In the genomic region with DNA sequence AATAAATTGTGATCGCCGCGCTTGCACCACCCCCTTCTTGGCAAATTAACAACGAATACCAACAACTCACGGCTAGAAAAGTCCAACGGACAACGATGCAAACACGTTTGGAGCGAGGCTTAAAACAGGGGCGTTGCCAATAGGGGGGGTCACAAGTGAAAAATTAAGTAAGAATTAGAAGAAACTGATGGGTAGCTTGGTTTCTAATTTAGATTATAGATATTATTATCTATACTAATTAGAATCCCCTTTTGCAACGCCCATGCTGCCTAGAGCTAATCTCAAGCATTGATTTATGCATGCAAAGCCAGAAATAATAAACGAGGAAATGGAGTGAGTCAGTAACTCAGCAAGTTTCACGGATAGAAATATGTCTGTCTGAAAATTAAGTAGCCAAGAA, we compare ENCODE assay signal across 1 fruit fly cellular context.
TF ChIP-seq lines count a peak whose summit lies in the region.

No protein-coding gene starts in this region.

TF ChIP-seq in whole organism, embryonic, 481 proteins besides CTCF, POLR2A, EP300 and RAD21 (continued from another document and continues in another):
- no peak for TF ChIP-seq h (optimal IDR thresholded peaks at IDR 0.05; lab: Kevin White, UChicago)
- peak; percentile 53 for TF ChIP-seq D19A (tag; optimal IDR thresholded peaks at IDR 0.05; lab: Kevin White, UChicago)
- TF ChIP-seq CG7745 (tag; optimal IDR thresholded peaks at IDR 0.05; lab: Kevin White, UChicago) = no peak
- peak; percentile 58 for TF ChIP-seq ems (GFP tag; optimal IDR thresholded peaks at IDR 0.05; lab: Kevin White, UChicago)
- TF ChIP-seq CG4707 (GFP tag; optimal IDR thresholded peaks at IDR 0.05; lab: Kevin White, UChicago) = peak; percentile 6
- TF ChIP-seq pum (GFP tag; optimal IDR thresholded peaks at IDR 0.05; lab: Kevin White, UChicago) = no peak
- peak; percentile 81 for TF ChIP-seq CG7839 (tag; optimal IDR thresholded peaks at IDR 0.05; lab: Kevin White, UChicago)
- peak; percentile 81 for TF ChIP-seq CG43689 (GFP tag; IDR thresholded peaks at IDR 0.05; lab: Robert Waterston, UW)
- TF ChIP-seq Gsc (GFP tag; IDR thresholded peaks at IDR 0.05; lab: Robert Waterston, UW) = no peak
- TF ChIP-seq Elba2 (GFP tag; optimal IDR thresholded peaks at IDR 0.05; lab: Kevin White, UChicago) = no peak
- TF ChIP-seq CG16779 (GFP tag; IDR thresholded peaks at IDR 0.05; lab: Robert Waterston, UW) = peak; percentile 79
- peak; percentile 85 for TF ChIP-seq sob (GFP tag; IDR thresholded peaks at IDR 0.05; lab: Robert Waterston, UW)
- TF ChIP-seq CG4820 (GFP tag; optimal IDR thresholded peaks at IDR 0.05; lab: Kevin White, UChicago) = peak; percentile 48
- TF ChIP-seq tna (GFP tag; IDR thresholded peaks at IDR 0.05; lab: Robert Waterston, UW; ENCODE audit: partially characterized antibody) = no peak
- peak; percentile 17 for TF ChIP-seq CG11723 (GFP tag; optimal IDR thresholded peaks at IDR 0.05; lab: Kevin White, UChicago)
- no peak for TF ChIP-seq CG10431 (GFP tag; optimal IDR thresholded peaks at IDR 0.05; lab: Kevin White, UChicago)
- TF ChIP-seq ham (GFP tag; IDR thresholded peaks at IDR 0.05; lab: Robert Waterston, UW) = no peak
- TF ChIP-seq eyg (GFP tag; optimal IDR thresholded peaks at IDR 0.05; lab: Kevin White, UChicago) = no peak
- TF ChIP-seq unc-4 (GFP tag; IDR thresholded peaks at IDR 0.05; lab: Robert Waterston, UW; ENCODE audit: partially characterized antibody) = no peak
- TF ChIP-seq CG16813 (GFP tag; IDR thresholded peaks at IDR 0.05; lab: Robert Waterston, UW; ENCODE audit: partially characterized antibody) = no peak
- TF ChIP-seq CG15073 (GFP tag; optimal IDR thresholded peaks at IDR 0.05; lab: Kevin White, UChicago) = no peak
- TF ChIP-seq E2f2 (GFP tag; IDR thresholded peaks at IDR 0.05; lab: Robert Waterston, UW) = peak; percentile 55
- TF ChIP-seq MBD-R2 (GFP tag; IDR thresholded peaks at IDR 0.05; lab: Robert Waterston, UW) = peak; percentile 50; the same call in 1 of the 2 replicates
- TF ChIP-seq CG11695 (GFP tag; IDR thresholded peaks at IDR 0.05; lab: Robert Waterston, UW) = peak; percentile 82
- TF ChIP-seq E2f1 (GFP tag; IDR thresholded peaks at IDR 0.05; lab: Robert Waterston, UW) = peak; percentile 78
- TF ChIP-seq GATAe (GFP tag; conservative IDR thresholded peaks at IDR 0.05; lab: Robert Waterston, UW) = no peak
- peak; percentile 23 for TF ChIP-seq Jarid2 (GFP tag; optimal IDR thresholded peaks at IDR 0.05; lab: Kevin White, UChicago)
- TF ChIP-seq org-1 (GFP tag; optimal IDR thresholded peaks at IDR 0.05; lab: Kevin White, UChicago) = peak; percentile 53
- no peak for TF ChIP-seq kni (GFP tag; optimal IDR thresholded peaks at IDR 0.05; lab: Kevin White, UChicago)
- TF ChIP-seq CG31365 (tag; optimal IDR thresholded peaks at IDR 0.05; lab: Kevin White, UChicago) = no peak
- TF ChIP-seq CG18262 (tag; optimal IDR thresholded peaks at IDR 0.05; lab: Kevin White, UChicago) = peak; percentile 66
- no peak for TF ChIP-seq maf-S (GFP tag; optimal IDR thresholded peaks at IDR 0.05; lab: Kevin White, UChicago)
- peak; percentile 48 for TF ChIP-seq tio (GFP tag; optimal IDR thresholded peaks at IDR 0.05; lab: Kevin White, UChicago)
- peak; percentile 81 for TF ChIP-seq sisA (GFP tag; IDR thresholded peaks at IDR 0.05; lab: Robert Waterston, UW)
- TF ChIP-seq stc (GFP tag; IDR thresholded peaks at IDR 0.05; lab: Robert Waterston, UW) = peak; percentile 74
- no peak for TF ChIP-seq cad (GFP tag; optimal IDR thresholded peaks at IDR 0.05; lab: Kevin White, UChicago)
- TF ChIP-seq Scr (GFP tag; IDR thresholded peaks at IDR 0.05; lab: Robert Waterston, UW; ENCODE audit: partially characterized antibody) = no peak
- peak; percentile 84 for TF ChIP-seq row (GFP tag; IDR thresholded peaks at IDR 0.05; lab: Robert Waterston, UW)
- TF ChIP-seq Rx (GFP tag; IDR thresholded peaks at IDR 0.05; lab: Robert Waterston, UW) = peak; percentile 73
- no peak for TF ChIP-seq psq (GFP tag; optimal IDR thresholded peaks at IDR 0.05; lab: Kevin White, UChicago)
- TF ChIP-seq CG8089 (GFP tag; optimal IDR thresholded peaks at IDR 0.05; lab: Kevin White, UChicago) = no peak
- TF ChIP-seq CG16815 (GFP tag; optimal IDR thresholded peaks at IDR 0.05; lab: Kevin White, UChicago) = peak; percentile 10
- peak; percentile 52 for TF ChIP-seq CG5245 (GFP tag; optimal IDR thresholded peaks at IDR 0.05; lab: Kevin White, UChicago)
- TF ChIP-seq lab (GFP tag; optimal IDR thresholded peaks at IDR 0.05; lab: Kevin White, UChicago) = peak; percentile 86
- peak; percentile 0 for TF ChIP-seq CG1647 (GFP tag; optimal IDR thresholded peaks at IDR 0.05; lab: Kevin White, UChicago)
- TF ChIP-seq ci (GFP tag; IDR thresholded peaks at IDR 0.05; lab: Robert Waterston, UW) = peak; percentile 88
- TF ChIP-seq jumu (GFP tag; optimal IDR thresholded peaks at IDR 0.05; lab: Kevin White, UChicago) = no peak
- TF ChIP-seq Dip3 (GFP tag; optimal IDR thresholded peaks at IDR 0.05; lab: Kevin White, UChicago) = peak; percentile 40
- peak; percentile 15 for TF ChIP-seq CG31388 (GFP tag; optimal IDR thresholded peaks at IDR 0.05; lab: Kevin White, UChicago)
- peak; percentile 75 for TF ChIP-seq CG6272 (GFP tag; IDR thresholded peaks at IDR 0.05; lab: Robert Waterston, UW)
- TF ChIP-seq ato (GFP tag; IDR thresholded peaks at IDR 0.05; lab: Robert Waterston, UW; ENCODE audit: partially characterized antibody) = no peak
- TF ChIP-seq CG4424 (GFP tag; optimal IDR thresholded peaks at IDR 0.05; lab: Kevin White, UChicago) = peak; percentile 64
- TF ChIP-seq lmd (GFP tag; IDR thresholded peaks at IDR 0.05; lab: Robert Waterston, UW) = peak; percentile 88
- peak; percentile 80 for TF ChIP-seq unpg (GFP tag; optimal IDR thresholded peaks at IDR 0.05; lab: Kevin White, UChicago)
- no peak for TF ChIP-seq CG7271 (tag; optimal IDR thresholded peaks at IDR 0.05; lab: Kevin White, UChicago)
- TF ChIP-seq CG12104 (GFP tag; optimal IDR thresholded peaks at IDR 0.05; lab: Kevin White, UChicago) = peak; percentile 42
- no peak for TF ChIP-seq CG14965 (GFP tag; optimal IDR thresholded peaks at IDR 0.05; lab: Kevin White, UChicago; ENCODE audit: borderline replicate concordance)
- no peak for TF ChIP-seq CG15696 (tag; optimal IDR thresholded peaks at IDR 0.05; lab: Kevin White, UChicago)
- TF ChIP-seq Abd-B (GFP tag; optimal IDR thresholded peaks at IDR 0.05; lab: Kevin White, UChicago) = peak; percentile 53
- no peak for TF ChIP-seq Doc2 (GFP tag; IDR thresholded peaks at IDR 0.05; lab: Robert Waterston, UW)
- no peak for TF ChIP-seq HLHmδ (GFP tag; optimal IDR thresholded peaks at IDR 0.05; lab: Kevin White, UChicago)
- peak; percentile 93 for TF ChIP-seq CG11696 (GFP tag; IDR thresholded peaks at IDR 0.05; lab: Robert Waterston, UW)
- peak; percentile 79 for TF ChIP-seq PHDP (tag; optimal IDR thresholded peaks at IDR 0.05; lab: Kevin White, UChicago)
- TF ChIP-seq da (GFP tag; optimal IDR thresholded peaks at IDR 0.05; lab: Kevin White, UChicago) = no peak
- no peak for TF ChIP-seq pan (optimal IDR thresholded peaks at IDR 0.05; lab: Kevin White, UChicago)
- TF ChIP-seq pan (GFP tag; optimal IDR thresholded peaks at IDR 0.05 in 1 of 2, IDR thresholded peaks at IDR 0.05 in 1 of 2) = peak in 1 of 2 experiments; percentile 91
- TF ChIP-seq CG11398 (GFP tag; optimal IDR thresholded peaks at IDR 0.05; lab: Kevin White, UChicago) = no peak
- TF ChIP-seq CG3726 (GFP tag; IDR thresholded peaks at IDR 0.05; lab: Robert Waterston, UW) = peak; percentile 66; the same call in 1 of the 3 replicates
- TF ChIP-seq CG2129 (GFP tag; IDR thresholded peaks at IDR 0.05; lab: Robert Waterston, UW; ENCODE audit: partially characterized antibody) = no peak
- TF ChIP-seq Nf-YC (tag; optimal IDR thresholded peaks at IDR 0.05; lab: Kevin White, UChicago) = peak; percentile 17
- TF ChIP-seq CG2120 (GFP tag; optimal IDR thresholded peaks at IDR 0.05; lab: Kevin White, UChicago) = peak; percentile 79
- peak; percentile 67 for TF ChIP-seq cas (GFP tag; IDR thresholded peaks at IDR 0.05; lab: Robert Waterston, UW)
- no peak for TF ChIP-seq Stat92E (GFP tag; optimal IDR thresholded peaks at IDR 0.05; lab: Kevin White, UChicago)
- no peak for TF ChIP-seq Lpt (GFP tag; optimal IDR thresholded peaks at IDR 0.05; lab: Kevin White, UChicago)
- TF ChIP-seq MTF-1 (GFP tag; optimal IDR thresholded peaks at IDR 0.05; lab: Kevin White, UChicago; ENCODE audit: borderline replicate concordance) = peak; percentile 55
- no peak for TF ChIP-seq slp2 (GFP tag; optimal IDR thresholded peaks at IDR 0.05; lab: Kevin White, UChicago)
- TF ChIP-seq bowl (GFP tag; IDR thresholded peaks at IDR 0.05; lab: Robert Waterston, UW) = peak; percentile 69
- no peak for TF ChIP-seq Neu2 (GFP tag; optimal IDR thresholded peaks at IDR 0.05; lab: Kevin White, UChicago; ENCODE audit: borderline replicate concordance)
- TF ChIP-seq sd (tag; optimal IDR thresholded peaks at IDR 0.05; lab: Kevin White, UChicago) = peak; percentile 48
- peak; percentile 54 for TF ChIP-seq salm (tag; optimal IDR thresholded peaks at IDR 0.05; lab: Kevin White, UChicago)
- peak; percentile 80 for TF ChIP-seq ara (GFP tag; IDR thresholded peaks at IDR 0.05; lab: Robert Waterston, UW)
- peak; percentile 86 for TF ChIP-seq sens (GFP tag; lab: Kevin White, UChicago)
- peak; percentile 83 for TF ChIP-seq Dbx (GFP tag; IDR thresholded peaks at IDR 0.05; lab: Robert Waterston, UW)
- TF ChIP-seq NC2β (GFP tag; optimal IDR thresholded peaks at IDR 0.05; lab: Kevin White, UChicago) = no peak
- no peak for TF ChIP-seq Lim3 (GFP tag; IDR thresholded peaks at IDR 0.05; lab: Robert Waterston, UW)
- TF ChIP-seq B-H2 (GFP tag; optimal IDR thresholded peaks at IDR 0.05; lab: Kevin White, UChicago) = no peak
- TF ChIP-seq gce (GFP tag; IDR thresholded peaks at IDR 0.05; lab: Robert Waterston, UW) = peak; percentile 73; the same call in 1 of the 3 replicates
- peak; percentile 69 for TF ChIP-seq CG12155 (GFP tag; optimal IDR thresholded peaks at IDR 0.05; lab: Kevin White, UChicago)
- peak; percentile 82 for TF ChIP-seq gem (tag; optimal IDR thresholded peaks at IDR 0.05; lab: Kevin White, UChicago)
- TF ChIP-seq CG7928 (GFP tag; optimal IDR thresholded peaks at IDR 0.05; lab: Kevin White, UChicago) = no peak
- no peak for TF ChIP-seq shn (GFP tag; optimal IDR thresholded peaks at IDR 0.05; lab: Kevin White, UChicago)
- TF ChIP-seq CG6175 (GFP tag; IDR thresholded peaks at IDR 0.05; lab: Robert Waterston, UW) = peak; percentile 67; the same call in 1 of the 3 replicates
- peak; percentile 89 for TF ChIP-seq CG14441 (GFP tag; IDR thresholded peaks at IDR 0.05; lab: Robert Waterston, UW)
- TF ChIP-seq CG34376 (GFP tag; optimal IDR thresholded peaks at IDR 0.05; lab: Kevin White, UChicago) = peak; percentile 23
- TF ChIP-seq vnd (GFP tag; IDR thresholded peaks at IDR 0.05; lab: Robert Waterston, UW; ENCODE audit: partially characterized antibody) = no peak
- TF ChIP-seq Sox102F (GFP tag; optimal IDR thresholded peaks at IDR 0.05; lab: Kevin White, UChicago) = peak; percentile 76
- peak; percentile 73 for TF ChIP-seq CG8924 (tag; optimal IDR thresholded peaks at IDR 0.05; lab: Kevin White, UChicago)
- TF ChIP-seq dmrt11E (tag; optimal IDR thresholded peaks at IDR 0.05; lab: Kevin White, UChicago) = peak; percentile 4
- TF ChIP-seq pb (GFP tag; optimal IDR thresholded peaks at IDR 0.05; lab: Kevin White, UChicago) = no peak
- TF ChIP-seq CG32772 (GFP tag; IDR thresholded peaks at IDR 0.05; lab: Robert Waterston, UW) = peak; percentile 76
- TF ChIP-seq Hr39 (optimal IDR thresholded peaks at IDR 0.05; lab: Kevin White, UChicago) = no peak
- peak; percentile 76 for TF ChIP-seq Vsx1 (GFP tag; optimal IDR thresholded peaks at IDR 0.05; lab: Kevin White, UChicago)
- TF ChIP-seq CG17359 (tag; optimal IDR thresholded peaks at IDR 0.05; lab: Kevin White, UChicago) = peak; percentile 78
- peak; percentile 89 for TF ChIP-seq Ada2b (GFP tag; IDR thresholded peaks at IDR 0.05; lab: Robert Waterston, UW)
- TF ChIP-seq grau (tag; optimal IDR thresholded peaks at IDR 0.05; lab: Kevin White, UChicago) = peak; percentile 80
- peak; percentile 74 for TF ChIP-seq CG3281 (GFP tag; optimal IDR thresholded peaks at IDR 0.05; lab: Kevin White, UChicago)
- TF ChIP-seq CG7786 (GFP tag; optimal IDR thresholded peaks at IDR 0.05; lab: Kevin White, UChicago) = peak; percentile 28
- peak in 1 of 3 experiments; percentile 5 for TF ChIP-seq lola (GFP tag; optimal IDR thresholded peaks at IDR 0.05; lab: Kevin White, UChicago)
- no peak for TF ChIP-seq repo (GFP tag; optimal IDR thresholded peaks at IDR 0.05; lab: Kevin White, UChicago)
- peak; percentile 69; the same call in 1 of the 2 replicates for TF ChIP-seq aop (GFP tag; IDR thresholded peaks at IDR 0.05; lab: Robert Waterston, UW)
- no peak for TF ChIP-seq Lhr (GFP tag; optimal IDR thresholded peaks at IDR 0.05; lab: Kevin White, UChicago)
- peak; percentile 10 for TF ChIP-seq CG16863 (GFP tag; optimal IDR thresholded peaks at IDR 0.05; lab: Kevin White, UChicago)
- TF ChIP-seq CkIIα-i1 (GFP tag; IDR thresholded peaks at IDR 0.05; lab: Robert Waterston, UW) = no peak
- peak; percentile 72 for TF ChIP-seq CG13296 (GFP tag; optimal IDR thresholded peaks at IDR 0.05; lab: Kevin White, UChicago)
- peak; percentile 19 for TF ChIP-seq kah (GFP tag; optimal IDR thresholded peaks at IDR 0.05; lab: Kevin White, UChicago)
- peak; percentile 73 for TF ChIP-seq Xbp1 (GFP tag; optimal IDR thresholded peaks at IDR 0.05; lab: Kevin White, UChicago)
- TF ChIP-seq fd3F (GFP tag; optimal IDR thresholded peaks at IDR 0.05; lab: Kevin White, UChicago) = peak; percentile 77
- peak; percentile 78 for TF ChIP-seq CG13424 (tag; optimal IDR thresholded peaks at IDR 0.05; lab: Kevin White, UChicago)
- TF ChIP-seq BtbVII (GFP tag; optimal IDR thresholded peaks at IDR 0.05; lab: Kevin White, UChicago) = peak; percentile 66
- no peak for TF ChIP-seq CG34224 (GFP tag; IDR thresholded peaks at IDR 0.05; lab: Robert Waterston, UW; ENCODE audit: partially characterized antibody)
- no peak for TF ChIP-seq hb (GFP tag; IDR thresholded peaks at IDR 0.05; lab: Robert Waterston, UW; ENCODE audit: partially characterized antibody)
- TF ChIP-seq CG17829 (tag; optimal IDR thresholded peaks at IDR 0.05; lab: Kevin White, UChicago) = peak; percentile 61
- TF ChIP-seq CG11247 (GFP tag; IDR thresholded peaks at IDR 0.05; lab: Robert Waterston, UW) = peak; percentile 80
- peak; percentile 29 for TF ChIP-seq CG1602 (GFP tag; optimal IDR thresholded peaks at IDR 0.05; lab: Kevin White, UChicago)
- peak; percentile 58 for TF ChIP-seq Hr3 (GFP tag; optimal IDR thresholded peaks at IDR 0.05; lab: Kevin White, UChicago)
- no peak for TF ChIP-seq abd-A (tag; optimal IDR thresholded peaks at IDR 0.05; lab: Kevin White, UChicago)
- no peak for TF ChIP-seq Dfd (GFP tag; optimal IDR thresholded peaks at IDR 0.05; lab: Kevin White, UChicago)
- no peak for TF ChIP-seq CG3407 (GFP tag; optimal IDR thresholded peaks at IDR 0.05; lab: Kevin White, UChicago)
